Worm (Caenorhabditis elegans): Measurements from ENCODE around the gene col-143.

The col-143 gene

DNA sequence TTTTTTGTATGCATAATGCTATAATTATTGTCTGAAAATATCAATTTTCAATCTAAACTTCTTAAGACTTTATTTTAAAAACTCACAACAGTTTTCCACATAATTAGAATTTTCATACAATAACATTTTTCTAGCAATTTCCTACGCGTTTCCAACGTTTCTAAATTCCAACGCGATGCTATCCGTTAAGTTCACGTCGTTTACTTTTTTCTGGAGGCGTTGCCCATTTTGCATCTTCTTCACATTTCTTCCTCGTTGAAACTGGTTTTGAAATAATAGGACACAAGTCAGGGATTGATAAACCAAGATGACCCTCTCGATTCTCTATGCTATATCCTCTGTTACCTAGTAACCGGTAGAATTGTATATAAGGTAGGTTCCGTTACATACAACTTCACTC is at the start of gene col-143, which contains the start of gene T15B7.14:
Gene col-143, plus strand, starts transcription at position 394 of the 400 bp plus-strand sequence.
Gene T15B7.14, minus strand, starts transcription at position 101 of the 400 bp plus-strand sequence.
- TF ChIP-seq unc-62 (GFP tag; optimal IDR thresholded peaks at IDR 0.05) (no peak), pha-4 (tag; optimal IDR thresholded peaks at IDR 0.05) (no peak), cnd-1 (tag; optimal IDR thresholded peaks at IDR 0.05) (no peak)

DNA sequence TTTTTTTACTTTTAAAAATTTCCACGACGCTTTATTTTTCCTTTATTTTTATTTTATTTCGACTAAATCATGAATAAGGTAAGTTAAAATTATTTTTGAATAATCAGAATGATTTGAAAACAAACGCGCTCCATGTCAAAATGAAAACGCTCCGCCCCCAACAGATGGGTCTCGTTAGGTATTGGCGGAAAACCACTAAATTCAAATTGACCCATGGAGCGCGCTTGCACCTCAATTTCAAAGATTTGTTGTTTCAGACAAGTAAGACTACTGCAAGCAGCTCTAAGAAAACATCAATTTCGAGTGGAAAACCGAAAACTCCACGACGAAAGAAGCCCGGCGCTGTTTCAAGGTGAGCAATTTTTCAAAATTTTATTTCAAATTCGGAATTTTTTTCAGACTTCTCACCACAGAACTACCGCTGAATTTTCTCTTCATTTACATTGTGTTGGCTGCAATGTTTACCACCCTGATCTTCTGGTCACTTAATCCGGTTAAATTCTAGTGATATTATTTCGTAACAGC is 47.5 kb upstream of the col-143 start, which contains the start of gene ZC404.2:
Gene ZC404.2, plus strand, starts transcription at position 47 of the 525 bp plus-strand sequence.
- no peak for TF ChIP-seq pha-4 (tag; optimal IDR thresholded peaks at IDR 0.05)
- TF ChIP-seq ham-2 (GFP tag; optimal IDR thresholded peaks at IDR 0.05), result no peak
- no peak for TF ChIP-seq nhr-237 (tag; optimal IDR thresholded peaks at IDR 0.05)
- TF ChIP-seq ztf-11 (tag; optimal IDR thresholded peaks at IDR 0.05), result no peak
- no peak for TF ChIP-seq mls-2 (tag; optimal IDR thresholded peaks at IDR 0.05)
- no peak for TF ChIP-seq mab-5 (tag; optimal IDR thresholded peaks at IDR 0.05)
- TF ChIP-seq zip-8 (tag; optimal IDR thresholded peaks at IDR 0.05), result no peak
- TF ChIP-seq unc-120 (tag; optimal IDR thresholded peaks at IDR 0.05; ENCODE audit: poor library complexity, severe bottlenecking), result no peak
- TF ChIP-seq ceh-83 (GFP tag; optimal IDR thresholded peaks at IDR 0.05), result no peak
- no peak for TF ChIP-seq mep-1 (tag; optimal IDR thresholded peaks at IDR 0.05)
- TF ChIP-seq nhr-2 (tag; optimal IDR thresholded peaks at IDR 0.05), result no peak
- no peak for TF ChIP-seq cnd-1 (tag; optimal IDR thresholded peaks at IDR 0.05)
- no peak for TF ChIP-seq ces-1 (GFP tag; optimal IDR thresholded peaks at IDR 0.05)
- TF ChIP-seq nhr-28 (tag; optimal IDR thresholded peaks at IDR 0.05), result no peak

ce11 chrV:6792565-6792964 is 42.9 kb upstream of the col-143 start, which contains the start of gene gck-2:
Gene gck-2 (minus strand): TSS chrV:6792665.
- TF ChIP-seq lsy-2 (tag; optimal IDR thresholded peaks at IDR 0.05), result no peak
- TF ChIP-seq sptf-1 (tag; optimal IDR thresholded peaks at IDR 0.05), result no peak
- TF ChIP-seq unc-39 (tag; optimal IDR thresholded peaks at IDR 0.05), result no peak
- TF ChIP-seq ham-2 (GFP tag; optimal IDR thresholded peaks at IDR 0.05), result no peak
- TF ChIP-seq mab-5 (tag; optimal IDR thresholded peaks at IDR 0.05), result no peak
- no peak for TF ChIP-seq elt-3 (tag; optimal IDR thresholded peaks at IDR 0.05)

DNA sequence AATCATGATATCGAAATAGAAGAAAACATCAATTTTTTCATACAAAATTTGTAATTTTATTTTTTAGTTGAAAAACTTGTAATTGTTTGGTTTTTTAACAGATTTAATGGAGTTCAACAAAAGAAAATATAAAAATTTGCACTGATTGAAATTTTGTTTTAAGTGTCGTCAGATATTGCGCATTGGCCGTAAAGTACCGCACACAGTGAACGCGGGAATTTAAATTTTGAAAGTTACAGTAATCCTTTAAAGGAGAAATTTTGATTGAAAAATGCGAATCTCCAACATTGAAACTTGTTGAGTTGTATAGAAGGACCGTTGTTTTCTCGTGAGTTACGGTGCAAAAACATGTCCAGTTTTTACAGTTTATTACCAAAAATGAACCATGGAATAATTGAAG is 42.5 kb upstream of the col-143 start:
- no peak for TF ChIP-seq mls-2 (tag; optimal IDR thresholded peaks at IDR 0.05)
- TF ChIP-seq nhr-2 (tag; optimal IDR thresholded peaks at IDR 0.05), result no peak
- TF ChIP-seq bed-3 (GFP tag; optimal IDR thresholded peaks at IDR 0.05), result no peak
- TF ChIP-seq unc-120 (tag; optimal IDR thresholded peaks at IDR 0.05; ENCODE audit: poor library complexity, severe bottlenecking), result no peak
- no peak for TF ChIP-seq hlh-1 (tag; optimal IDR thresholded peaks at IDR 0.05)
- TF ChIP-seq ham-2 (GFP tag; optimal IDR thresholded peaks at IDR 0.05), result no peak
- TF ChIP-seq nhr-76 (tag; optimal IDR thresholded peaks at IDR 0.05), result no peak
- TF ChIP-seq ces-1 (GFP tag; optimal IDR thresholded peaks at IDR 0.05), result no peak
- TF ChIP-seq lin-13 (tag; optimal IDR thresholded peaks at IDR 0.05), result no peak
- no peak for TF ChIP-seq zip-8 (tag; optimal IDR thresholded peaks at IDR 0.05)
- TF ChIP-seq mep-1 (tag; optimal IDR thresholded peaks at IDR 0.05), result no peak
- no peak for TF ChIP-seq sem-2 (GFP tag; optimal IDR thresholded peaks at IDR 0.05)
- TF ChIP-seq blmp-1 (tag; optimal IDR thresholded peaks at IDR 0.05), result no peak
- no peak for TF ChIP-seq flh-1 (GFP tag; optimal IDR thresholded peaks at IDR 0.05)
- TF ChIP-seq unc-62 (GFP tag; optimal IDR thresholded peaks at IDR 0.05), result no peak

DNA sequence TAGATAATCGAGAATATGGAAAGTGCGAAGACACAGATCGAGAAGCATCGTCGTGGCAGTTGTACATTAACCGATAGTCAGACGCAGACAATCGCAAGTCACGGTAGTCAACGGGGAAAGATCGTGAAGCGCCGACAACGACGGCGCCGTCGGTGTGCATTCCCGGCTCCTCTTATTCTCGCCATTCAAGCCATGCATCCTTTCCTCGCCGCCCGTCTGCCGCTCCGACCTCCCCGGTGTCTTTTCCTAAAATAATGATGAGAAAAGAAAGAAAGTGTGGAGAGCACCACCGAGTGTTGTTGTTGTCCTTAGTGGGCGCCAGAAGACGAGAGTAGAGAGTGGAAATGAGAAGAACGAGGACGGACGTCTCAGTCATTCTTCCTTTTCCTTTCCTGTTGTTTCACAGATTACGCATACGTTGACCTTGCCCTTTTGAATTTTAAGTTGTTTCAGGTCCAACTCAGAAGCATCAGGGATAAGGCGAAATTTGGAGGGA is 41.6 kb upstream of the col-143 start, which contains the start of gene ZC404.1:
Gene ZC404.1, plus strand, starts transcription at position 446 of the 496 bp plus-strand sequence.
- TF ChIP-seq drap-1 (GFP tag; optimal IDR thresholded peaks at IDR 0.05) (no peak), sptf-1 (tag; optimal IDR thresholded peaks at IDR 0.05) (no peak)

DNA sequence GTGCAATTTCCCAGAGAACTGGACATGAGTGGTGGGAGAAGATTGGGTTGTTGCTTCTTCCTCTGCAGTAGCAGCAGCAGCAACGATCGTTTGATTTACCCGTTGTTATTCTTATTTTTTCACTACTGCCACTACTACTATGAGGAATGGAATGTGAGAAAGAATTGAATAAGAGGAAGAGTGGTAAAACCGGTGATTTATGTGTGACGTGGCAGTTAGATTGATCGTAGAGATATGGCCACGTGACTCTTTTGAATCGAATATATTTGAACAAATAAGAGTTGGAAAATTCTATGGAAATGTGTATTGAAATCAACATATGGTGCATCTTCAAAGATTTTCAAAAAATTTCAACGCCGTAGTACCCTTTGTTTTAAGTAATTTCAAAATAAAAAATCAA is 39.2 kb upstream of the col-143 start:
- TF ChIP-seq blmp-1 (tag; optimal IDR thresholded peaks at IDR 0.05) (no peak), mls-2 (tag; optimal IDR thresholded peaks at IDR 0.05) (no peak), ces-1 (GFP tag; optimal IDR thresholded peaks at IDR 0.05) (no peak), hlh-1 (tag; optimal IDR thresholded peaks at IDR 0.05) (no peak), snpc-4 (tag; optimal IDR thresholded peaks at IDR 0.05) (no peak), unc-39 (tag; optimal IDR thresholded peaks at IDR 0.05) (no peak), unc-62 (GFP tag; optimal IDR thresholded peaks at IDR 0.05) (no peak)
